Worm (Caenorhabditis elegans) whole organism, early embryonic: Measurements from ENCODE around the gene cyp-25A3.

Source experiments
- ets-7 ChIP-seq: sonication (generic microtip); optimal IDR thresholded peaks from 2 replicates; lab custom pipeline; 2016; ENCODE audit warnings: missing genotype, missing genetic modification characterization, missing compliant biosample characterization
- hnd-1 ChIP-seq: sonication (generic microtip); optimal IDR thresholded peaks from 2 replicates; lab custom pipeline; 2016; ENCODE audit warnings: missing genetic modification characterization, missing compliant biosample characterization

DNA sequence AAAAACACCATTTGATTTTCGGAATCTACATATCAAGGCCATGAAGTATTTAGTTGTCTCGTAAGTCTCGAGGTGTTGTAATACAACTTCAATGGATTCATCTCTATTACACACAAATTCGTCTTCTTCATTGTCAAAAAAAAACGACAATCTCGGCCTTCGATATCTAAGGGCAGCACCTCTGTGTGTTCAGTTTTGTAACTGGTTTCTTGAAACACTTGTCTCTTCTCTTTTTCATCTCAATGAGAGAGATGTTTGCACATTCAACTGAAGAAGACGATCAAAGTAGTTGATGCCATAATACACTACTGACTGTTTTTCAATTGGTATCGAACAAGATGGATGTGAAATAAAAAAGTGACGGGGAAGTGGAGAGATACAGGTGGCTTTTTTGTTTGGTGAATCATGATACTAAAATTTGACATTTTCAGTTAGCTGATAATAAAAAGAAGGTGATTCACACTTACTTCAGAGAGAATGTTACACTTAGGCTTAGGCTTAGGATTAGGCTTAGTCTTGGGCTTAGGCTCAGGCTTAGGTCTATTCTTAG lies 28.1 kb downstream of the cyp-25A3 start:
- TF ChIP-seq hnd-1 (tag; lab: Kevin White, UChicago) (no peak), ets-7 (tag; lab: Kevin White, UChicago) (no peak)
